Worm (Caenorhabditis elegans) whole organism, late embryonic: Measurements from ENCODE around the gene srd-17.
"Not testable (repeated sequence)": the region's sequence is repeated elsewhere in the genome, so short reads cannot be mapped to it uniquely, and the experiment has no call there.

Source experiments
- C08G9.2 ChIP-seq: sonication (generic microtip); optimal IDR thresholded peaks from 2 replicates; lab custom pipeline; 2016; ENCODE audit warnings: mild to moderate bottlenecking, missing genetic modification characterization, moderate library complexity, missing compliant biosample characterization
- C38D4.7 ChIP-seq: fragments of 200-800 bp; sonication (Bioruptor generic); optimal IDR thresholded peaks from 2 replicates; lab custom pipeline; 2018; ENCODE audit warnings: mild to moderate bottlenecking, missing genetic modification characterization, moderate library complexity, missing compliant biosample characterization
- K09A11.1 ChIP-seq: sonication (generic microtip); optimal IDR thresholded peaks from 2 replicates; lab custom pipeline; 2017; ENCODE audit warnings: antibody characterized with exemption, mild to moderate bottlenecking, missing genetic modification characterization, missing compliant biosample characterization; ENCODE audit not compliant: insufficient read depth
- ceh-19 ChIP-seq: fragments of 200-800 bp; sonication (Bioruptor generic); optimal IDR thresholded peaks from 2 replicates; lab custom pipeline; 2018; ENCODE audit warnings: mild to moderate bottlenecking, missing genetic modification characterization, missing compliant biosample characterization
- ceh-24 ChIP-seq: sonication (generic microtip); optimal IDR thresholded peaks from 2 replicates; lab custom pipeline; 2016; ENCODE audit warnings: mild to moderate bottlenecking, missing genetic modification characterization, missing compliant biosample characterization
- ceh-34 ChIP-seq: sonication (generic microtip); optimal IDR thresholded peaks from 2 replicates; lab custom pipeline; 2016; ENCODE audit warnings: mild to moderate bottlenecking, missing genetic modification characterization, missing compliant biosample characterization
- ceh-9 ChIP-seq: sonication (generic microtip); optimal IDR thresholded peaks from 2 replicates; lab custom pipeline; 2016; ENCODE audit warnings: mild to moderate bottlenecking, missing genetic modification characterization, inconsistent platforms, missing compliant biosample characterization
- dmd-4 ChIP-seq: sonication (generic microtip); optimal IDR thresholded peaks from 2 replicates; lab custom pipeline; 2016; ENCODE audit warnings: borderline replicate concordance, missing genetic modification characterization, missing compliant biosample characterization
- eyg-1 ChIP-seq: sonication (generic microtip); optimal IDR thresholded peaks from 2 replicates; lab custom pipeline; 2016; ENCODE audit warnings: missing genotype, missing genetic modification characterization, missing compliant biosample characterization
- fkh-6 ChIP-seq: sonication (generic microtip); optimal IDR thresholded peaks from 2 replicates; lab custom pipeline; 2016; ENCODE audit warnings: missing genetic modification characterization, missing compliant biosample characterization
- gmeb-2 ChIP-seq: sonication (generic microtip); optimal IDR thresholded peaks from 2 replicates; lab custom pipeline; 2016; ENCODE audit warnings: missing genetic modification characterization, inconsistent platforms, missing compliant biosample characterization
- hlh-13 ChIP-seq: fragments of 200-800 bp; sonication (Bioruptor generic); optimal IDR thresholded peaks from 2 replicates; lab custom pipeline; 2018; ENCODE audit warnings: mild to moderate bottlenecking, missing genetic modification characterization, missing compliant biosample characterization
- hlh-6 ChIP-seq: sonication (generic microtip); optimal IDR thresholded peaks from 2 replicates; lab custom pipeline; 2016; ENCODE audit warnings: missing genotype, missing genetic modification characterization, missing compliant biosample characterization
- hlh-8 ChIP-seq: sonication (generic microtip); optimal IDR thresholded peaks from 2 replicates; lab custom pipeline; 2016; ENCODE audit warnings: missing genotype, missing genetic modification characterization, missing compliant biosample characterization
- lin-11 ChIP-seq: fragments of 200-800 bp; sonication (Bioruptor generic); optimal IDR thresholded peaks from 2 replicates; lab custom pipeline; 2018; ENCODE audit warnings: mild to moderate bottlenecking, missing genetic modification characterization, missing compliant biosample characterization
- madf-2 ChIP-seq: sonication (generic microtip); optimal IDR thresholded peaks from 2 replicates; lab custom pipeline; 2017; ENCODE audit warnings: missing genetic modification characterization, missing compliant biosample characterization
- mec-3 ChIP-seq: sonication (generic microtip); optimal IDR thresholded peaks from 2 replicates; lab custom pipeline; 2016; ENCODE audit warnings: borderline replicate concordance, missing genetic modification characterization, missing compliant biosample characterization
- nfya-1 ChIP-seq: sonication (generic microtip); optimal IDR thresholded peaks from 2 replicates; lab custom pipeline; 2017; ENCODE audit warnings: missing genetic modification characterization, mild to moderate bottlenecking, missing compliant biosample characterization, antibody characterized with exemption, moderate library complexity
- pag-3 ChIP-seq: sonication (generic microtip); optimal IDR thresholded peaks from 2 replicates; lab custom pipeline; 2016; ENCODE audit warnings: missing compliant biosample characterization, missing genetic modification characterization, borderline replicate concordance
- pqm-1 ChIP-seq: sonication (generic microtip); optimal IDR thresholded peaks from 2 replicates; lab custom pipeline; 2016; ENCODE audit warnings: missing genetic modification characterization, missing compliant biosample characterization
- pros-1 ChIP-seq: fragments of 150-350 bp; optimal IDR thresholded peaks from 2 replicates; lab custom pipeline; 2014; ENCODE audit warnings: missing biosample characterization, missing genetic modification reagents, missing genetic modification characterization
- ref-2 ChIP-seq: sonication (generic microtip); optimal IDR thresholded peaks from 2 replicates; lab custom pipeline; 2016; ENCODE audit warnings: missing genetic modification characterization, missing compliant biosample characterization
- sdc-2 ChIP-seq: sonication (generic microtip); optimal IDR thresholded peaks from 2 replicates; lab custom pipeline; 2016; ENCODE audit warnings: missing genotype, missing genetic modification characterization, missing compliant biosample characterization
- unc-3 ChIP-seq, 2 experiments: fragments of 200-800 bp in 1 of 2; sonication (Bioruptor generic) in 1 of 2; sonication (generic microtip) in 1 of 2; conservative IDR thresholded peaks in 1 of 2; optimal IDR thresholded peaks in 1 of 2; 2 replicates each; pipeline versions ENCODE4 v1.3.6 to Lab custom; 2016 to 2022; ENCODE audit warnings: missing compliant biosample characterization in 2 of 2, missing genetic modification characterization in 2 of 2, missing genetic modification reagents in 1 of 2
- unc-42 ChIP-seq: sonication (generic microtip); optimal IDR thresholded peaks from 2 replicates; lab custom pipeline; 2016; ENCODE audit warnings: missing genotype, missing genetic modification characterization, missing compliant biosample characterization
- unc-55 ChIP-seq: sonication (generic microtip); optimal IDR thresholded peaks from 2 replicates; lab custom pipeline; 2017; ENCODE audit warnings: missing biosample characterization, missing genetic modification reagents, missing genetic modification characterization
- unc-86 ChIP-seq: sonication (generic microtip); optimal IDR thresholded peaks from 2 replicates; lab custom pipeline; 2016; ENCODE audit warnings: missing genetic modification characterization, missing compliant biosample characterization
- zip-5 ChIP-seq: sonication (generic microtip); optimal IDR thresholded peaks from 2 replicates; lab custom pipeline; 2016; ENCODE audit warnings: missing genetic modification characterization, missing compliant biosample characterization
- ztf-16 ChIP-seq: sonication (generic microtip); optimal IDR thresholded peaks from 2 replicates; lab custom pipeline; 2017; ENCODE audit warnings: missing genetic modification characterization, missing compliant biosample characterization

The srd-17 gene

ce11 chrV:13445229-13445949 is 12.9 kb upstream of the srd-17 start, which contains the start of gene Y2H9A.4:
TSS of gene Y2H9A.4 (plus strand) at chrV:13445899.
- TF ChIP-seq mec-3 (tag; lab: Kevin White, UChicago) (no peak), ceh-24 (tag; lab: Kevin White, UChicago) (no peak), ceh-19 (GFP tag; lab: Kevin White, UChicago) (no peak)

ce11 chrV:13443535-13443934 is 11.0 kb upstream of the srd-17 start, which contains the start of gene Y2H9A.6:
TSS of gene Y2H9A.6 (plus strand) at chrV:13443835.
- not testable (repeated sequence) for TF ChIP-seq unc-42, sdc-2, zip-5 (tag; lab: Kevin White, UChicago)
- TF ChIP-seq, all 69 proteins: peak for 0; not testable (repeated sequence) for 69

- TF ChIP-seq ceh-24 (tag; lab: Kevin White, UChicago) (no peak), unc-55 (no peak), ref-2 (tag; lab: Kevin White, UChicago) (no peak), pag-3 (tag; lab: Kevin White, UChicago) (no peak), ceh-9 (tag; lab: Kevin White, UChicago) (no peak), gmeb-2 (tag; lab: Kevin White, UChicago) (no peak), fkh-6 (tag; lab: Kevin White, UChicago) (no peak), madf-2 (no peak), ztf-16 (tag; lab: Kevin White, UChicago) (no peak), C38D4.7 (no peak), unc-3 (GFP tag; conservative IDR thresholded peaks at IDR 0.05; lab: Robert Waterston, UW) (no peak), unc-3 (tag; optimal IDR thresholded peaks at IDR 0.05; lab: Kevin White, UChicago) (no peak)
- TF ChIP-seq, all 69 proteins: peak for 0
Measured at ce11 chrV:13442819-13443218, 10.3 kb upstream of the srd-17 start.

- TF ChIP-seq unc-86 (tag; lab: Kevin White, UChicago) = no peak
- no peak for TF ChIP-seq ceh-24 (tag; lab: Kevin White, UChicago)
- no peak for TF ChIP-seq madf-2
- TF ChIP-seq pqm-1 = no peak
- TF ChIP-seq hlh-13 (GFP tag; lab: Kevin White, UChicago) = no peak
- TF ChIP-seq ceh-34 (tag; lab: Kevin White, UChicago) = no peak
- TF ChIP-seq lin-11 (tag; lab: Kevin White, UChicago) = no peak
- TF ChIP-seq hlh-8 (tag; lab: Kevin White, UChicago) = no peak
- TF ChIP-seq zip-5 (tag; lab: Kevin White, UChicago) = no peak
- no peak for TF ChIP-seq hlh-6 (tag; lab: Kevin White, UChicago)
- TF ChIP-seq unc-3 (GFP tag; conservative IDR thresholded peaks at IDR 0.05; lab: Robert Waterston, UW) = no peak
- no peak for TF ChIP-seq unc-3 (tag; optimal IDR thresholded peaks at IDR 0.05; lab: Kevin White, UChicago)
Measured at ce11 chrV:13441661-13442060, 9.1 kb upstream of the srd-17 start, which contains the start of gene col-162. TSS of gene col-162 (plus strand) at chrV:13441961.

- TF ChIP-seq nfya-1 (peak; percentile 85), pros-1 (tag; lab: Kevin White, UChicago) (no peak), zip-5 (tag; lab: Kevin White, UChicago) (no peak), eyg-1 (tag; lab: Kevin White, UChicago) (no peak)
Measured at ce11 chrV:13437473-13438074, 5.1 kb upstream of the srd-17 start, which contains the start of gene mes-4. TSS of gene mes-4 (minus strand) at chrV:13437545.

- TF ChIP-seq dmd-4 (tag; lab: Kevin White, UChicago) (no peak), unc-86 (tag; lab: Kevin White, UChicago) (no peak), C08G9.2 (tag; lab: Kevin White, UChicago) (no peak), ztf-16 (tag; lab: Kevin White, UChicago) (no peak), K09A11.1 (tag; lab: Kevin White, UChicago) (no peak)
- TF ChIP-seq, all 69 proteins: peak for 0
Measured at ce11 chrV:13428660-13429059, 3.9 kb downstream of the srd-17 start, which contains the start of gene srd-19. TSS of gene srd-19 (minus strand) at chrV:13428760.
